Fruit fly (Drosophila melanogaster) whole organism: ENCODE results near the gene CG1774.

Experiments used
- CG8478 ChIP-seq: fragments of >200 bp; optimal IDR thresholded peaks from 2 replicates; lab custom pipeline; 2018; ENCODE audit warnings: inconsistent platforms
- pan ChIP-seq: fragments of >200 bp; optimal IDR thresholded peaks from 2 replicates; lab custom pipeline; 2017
- usp ChIP-seq: fragments of >200 bp; optimal IDR thresholded peaks from 2 replicates; lab custom pipeline; 2017; ENCODE audit warnings: missing biosample characterization, missing genetic modification characterization, mixed read lengths

dm6 chr3R:31558720-31559280 lies 33.8 kb upstream of the CG1774 start:
- TF ChIP-seq pan (lab: Kevin White, UChicago) = no peak
- no peak for TF ChIP-seq CG8478 (lab: Kevin White, UChicago)
- no peak for TF ChIP-seq usp
